Worm (Caenorhabditis elegans): ENCODE results near the gene B0035.13.

B0035.13 gene

ce11 chrIV:11311484-11311883, 5.0 kb upstream of the B0035.13 start:
- TF ChIP-seq nhr-84 (tag; optimal IDR thresholded peaks at IDR 0.05) (no peak), aha-1 (tag; optimal IDR thresholded peaks at IDR 0.05) (no peak), rnt-1 (tag; optimal IDR thresholded peaks at IDR 0.05) (no peak), alr-1 (tag; optimal IDR thresholded peaks at IDR 0.05; ENCODE audit: borderline replicate concordance) (no peak), ztf-11 (tag; optimal IDR thresholded peaks at IDR 0.05) (no peak), nhr-47 (tag; optimal IDR thresholded peaks at IDR 0.05) (no peak), nhr-77 (tag; optimal IDR thresholded peaks at IDR 0.05) (no peak), unc-86 (tag; optimal IDR thresholded peaks at IDR 0.05) (no peak), sptf-1 (tag; optimal IDR thresholded peaks at IDR 0.05) (no peak), blmp-1 (tag; optimal IDR thresholded peaks at IDR 0.05) (no peak), lin-35 (GFP tag; optimal IDR thresholded peaks at IDR 0.05) (no peak), dpl-1 (GFP tag; optimal IDR thresholded peaks at IDR 0.05) (no peak), C04F5.9 (tag; optimal IDR thresholded peaks at IDR 0.05) (no peak), lin-15B (tag; optimal IDR thresholded peaks at IDR 0.05) (no peak), tlp-1 (tag; optimal IDR thresholded peaks at IDR 0.05) (no peak), swsn-7 (tag; optimal IDR thresholded peaks at IDR 0.05) (no peak)

DNA sequence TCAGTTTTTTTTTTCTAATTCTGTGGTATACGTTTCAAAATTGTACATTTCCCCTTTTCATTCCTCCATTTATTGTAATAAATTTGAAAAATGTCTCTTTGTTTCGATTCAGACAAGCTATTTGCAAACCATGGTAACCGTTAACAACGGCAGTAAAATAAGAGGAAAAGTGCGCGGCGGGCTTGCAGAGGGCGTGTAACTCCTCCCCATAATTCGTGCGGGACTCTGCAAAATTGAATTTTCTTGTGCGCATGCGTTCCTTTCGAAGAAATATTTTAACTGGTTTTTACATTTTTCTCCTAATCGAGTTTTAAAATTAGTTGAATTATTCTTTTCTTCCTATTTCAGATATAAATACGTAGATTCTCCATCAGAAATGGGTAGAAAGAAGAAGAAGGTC, 4.1 kb upstream of the B0035.13 start, which contains the start of gene znf-207:
Gene znf-207 (plus strand): TSS at position 349 of the 400 bp plus-strand sequence.
- TF ChIP-seq mep-1 (tag; optimal IDR thresholded peaks at IDR 0.05) (peak; percentile 3), C04F5.9 (tag; optimal IDR thresholded peaks at IDR 0.05) (no peak), blmp-1 (tag; optimal IDR thresholded peaks at IDR 0.05) (peak; percentile 20), lin-35 (GFP tag; optimal IDR thresholded peaks at IDR 0.05) (peak; percentile 13 to 48), nhr-47 (tag; optimal IDR thresholded peaks at IDR 0.05) (peak; percentile 42), C16A3.4 (tag; optimal IDR thresholded peaks at IDR 0.05) (peak; percentile 48), tbx-2 (tag; optimal IDR thresholded peaks at IDR 0.05) (peak; percentile 17), ceh-90 (tag; optimal IDR thresholded peaks at IDR 0.05) (no peak), fkh-8 (tag; optimal IDR thresholded peaks at IDR 0.05) (peak; percentile 41), dpl-1 (GFP tag; optimal IDR thresholded peaks at IDR 0.05) (peak in 2 of 3 experiments; percentile 16 to 41), ama-1 (optimal IDR thresholded peaks at IDR 0.05) (no peak), vab-15 (tag; optimal IDR thresholded peaks at IDR 0.05) (no peak), xbp-1 (tag; optimal IDR thresholded peaks at IDR 0.05) (peak; percentile 15), skn-1 (tag; optimal IDR thresholded peaks at IDR 0.05) (peak; percentile 41), mef-2 (tag; optimal IDR thresholded peaks at IDR 0.05) (no peak), snu-23 (GFP tag; optimal IDR thresholded peaks at IDR 0.05) (peak; percentile 53), nhr-237 (tag; optimal IDR thresholded peaks at IDR 0.05) (no peak), lsy-2 (tag; optimal IDR thresholded peaks at IDR 0.05) (peak; percentile 3 to 56), mab-9 (GFP tag; IDR thresholded peaks at IDR 0.05) (no peak), ceh-82 (tag; optimal IDR thresholded peaks at IDR 0.05) (peak; percentile 2 to 41 (median 9)), lin-15B (tag; optimal IDR thresholded peaks at IDR 0.05) (no peak), swsn-7 (tag; optimal IDR thresholded peaks at IDR 0.05) (peak; percentile 30), lin-14 (GFP tag; optimal IDR thresholded peaks at IDR 0.05) (peak; percentile 70), nhr-71 (tag; optimal IDR thresholded peaks at IDR 0.05) (peak; percentile 33), irx-1 (tag; optimal IDR thresholded peaks at IDR 0.05) (peak; percentile 5), ces-1 (GFP tag; optimal IDR thresholded peaks at IDR 0.05) (peak; percentile 80), ceh-63 (GFP tag; optimal IDR thresholded peaks at IDR 0.05) (no peak), efl-1 (optimal IDR thresholded peaks at IDR 0.05) (peak; percentile 39), efl-1 (GFP tag; optimal IDR thresholded peaks at IDR 0.05 in 1 of 2) (peak in 1 of 2 experiments; percentile 91), nhr-76 (tag; optimal IDR thresholded peaks at IDR 0.05) (no peak), nhr-20 (tag; optimal IDR thresholded peaks at IDR 0.05) (peak; percentile 32), lir-3 (tag; optimal IDR thresholded peaks at IDR 0.05; ENCODE audit: poor library complexity) (peak; percentile 1), F16B12.6 (tag; optimal IDR thresholded peaks at IDR 0.05) (peak; percentile 8), rnt-1 (tag; optimal IDR thresholded peaks at IDR 0.05) (peak; percentile 48), nhr-85 (tag) (peak; percentile 22), fkh-10 (GFP tag; optimal IDR thresholded peaks at IDR 0.05) (peak; percentile 15)
